Fruit fly (Drosophila melanogaster) ovary, adult (tissue): Measurements from ENCODE around the gene Mob2.

ENCODE experiments used
- CG17801 ChIP-seq: fragments of 200-800 bp; optimal IDR thresholded peaks from 2 replicates; lab custom pipeline; 2019; ENCODE audit warnings: missing biosample characterization, mild to moderate bottlenecking, missing genetic modification characterization, moderate library complexity; ENCODE audit not compliant: partially characterized antibody

Gene Mob2

dm6 chr3L:11554796-11555195, 7.2 kb downstream of the Mob2 start:
- TF ChIP-seq CG17801 (GFP tag; lab: Kevin White, UChicago): no peak

DNA sequence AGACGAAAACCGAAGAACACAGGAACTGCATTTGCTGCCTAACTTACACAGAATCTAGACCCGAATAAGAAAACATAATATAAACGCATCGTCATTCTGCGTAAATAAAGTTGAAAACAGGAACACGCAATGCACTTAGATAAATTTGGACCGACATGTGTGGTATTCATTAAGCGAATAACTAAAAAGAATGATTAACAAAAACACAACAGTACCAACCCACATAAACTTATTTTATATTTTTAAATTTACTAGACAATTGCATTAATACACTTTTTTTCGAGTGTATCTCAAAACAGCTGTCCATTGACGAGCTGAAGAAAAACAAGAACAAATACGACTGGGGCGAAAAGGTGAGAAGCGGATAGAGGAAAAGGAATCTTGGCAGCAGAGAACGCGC, 7.7 kb downstream of the Mob2 start:
- peak; percentile 68 for TF ChIP-seq CG17801 (GFP tag; lab: Kevin White, UChicago)

- TF ChIP-seq CG17801 (GFP tag; lab: Kevin White, UChicago): no peak
Observed at dm6 chr3L:11553672-11554068, 8.4 kb downstream of the Mob2 start.

- peak; percentile 72 for TF ChIP-seq CG17801 (GFP tag; lab: Kevin White, UChicago)
Observed at dm6 chr3L:11552996-11553671, 8.9 kb downstream of the Mob2 start.

DNA sequence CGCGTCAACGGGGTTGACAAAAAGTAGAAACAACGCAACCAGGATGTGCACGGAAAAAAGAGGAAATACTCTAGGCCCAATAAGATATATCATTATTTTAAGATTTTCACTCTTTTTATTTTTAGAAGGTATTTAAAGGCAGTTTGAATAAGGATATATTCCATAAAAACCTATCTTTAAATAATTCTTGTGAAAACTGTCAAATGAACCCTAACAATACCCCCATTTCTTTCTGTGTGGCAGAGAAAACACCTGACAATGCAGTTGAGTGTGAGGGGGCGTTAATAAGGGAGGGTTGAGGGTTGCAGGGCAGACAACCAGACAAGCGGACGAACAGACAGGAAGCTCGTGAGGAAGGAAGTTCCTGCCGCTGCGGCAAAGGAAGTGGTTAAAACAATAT, 10.1 kb downstream of the Mob2 start:
- TF ChIP-seq CG17801 (GFP tag; lab: Kevin White, UChicago): no peak

dm6 chr3L:11550359-11551056, 11.5 kb downstream of the Mob2 start:
- no peak for TF ChIP-seq CG17801 (GFP tag; lab: Kevin White, UChicago)

- TF ChIP-seq CG17801 (GFP tag; lab: Kevin White, UChicago): no peak
Observed at dm6 chr3L:11549432-11549831, 12.6 kb downstream of the Mob2 start.

DNA sequence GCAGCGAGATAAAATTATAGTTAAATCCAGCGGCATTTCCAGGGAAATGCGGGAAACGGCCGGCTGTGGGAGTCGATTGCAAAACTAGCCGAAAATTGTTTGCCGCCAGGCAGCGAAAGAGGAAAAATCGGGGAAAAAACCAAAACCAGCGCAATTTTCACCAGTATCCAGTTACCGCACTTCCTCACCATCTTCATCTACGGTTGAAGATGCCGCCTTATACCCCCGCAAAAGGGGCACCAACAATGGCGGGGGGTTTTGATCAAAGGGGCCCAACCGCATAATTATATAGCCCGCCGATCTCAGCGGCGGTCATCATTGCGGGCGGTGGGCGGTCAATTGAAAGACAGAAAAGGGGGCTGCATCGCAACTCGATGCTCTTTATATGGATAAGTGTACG, 14.0 kb downstream of the Mob2 start:
- TF ChIP-seq CG17801 (GFP tag; lab: Kevin White, UChicago): no peak

- TF ChIP-seq CG17801 (GFP tag; lab: Kevin White, UChicago): peak; percentile 84
Observed at dm6 chr3L:11547302-11547994, 14.6 kb downstream of the Mob2 start.

dm6 chr3L:11543681-11544299, 18.2 kb downstream of the Mob2 start:
- TF ChIP-seq CG17801 (GFP tag; lab: Kevin White, UChicago): no peak

DNA sequence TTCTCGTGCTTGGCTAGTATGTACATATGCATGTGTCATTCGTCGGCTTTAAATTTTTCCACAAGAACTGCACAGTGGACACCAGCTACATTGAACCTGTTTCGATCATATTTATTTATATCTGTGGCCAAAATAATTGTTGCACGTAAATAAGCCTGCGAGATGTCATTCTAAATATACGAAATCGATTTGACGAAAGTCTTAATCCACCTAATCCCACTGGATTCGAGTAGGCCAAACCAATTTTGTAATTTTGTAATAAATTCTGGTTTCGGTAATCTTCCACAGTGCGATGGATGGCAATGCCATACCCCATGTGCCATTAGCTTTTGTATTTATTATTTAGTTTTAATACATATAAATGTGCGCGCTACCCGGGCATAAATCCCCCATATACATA, 19.1 kb downstream of the Mob2 start:
- TF ChIP-seq CG17801 (GFP tag; lab: Kevin White, UChicago): no peak

DNA sequence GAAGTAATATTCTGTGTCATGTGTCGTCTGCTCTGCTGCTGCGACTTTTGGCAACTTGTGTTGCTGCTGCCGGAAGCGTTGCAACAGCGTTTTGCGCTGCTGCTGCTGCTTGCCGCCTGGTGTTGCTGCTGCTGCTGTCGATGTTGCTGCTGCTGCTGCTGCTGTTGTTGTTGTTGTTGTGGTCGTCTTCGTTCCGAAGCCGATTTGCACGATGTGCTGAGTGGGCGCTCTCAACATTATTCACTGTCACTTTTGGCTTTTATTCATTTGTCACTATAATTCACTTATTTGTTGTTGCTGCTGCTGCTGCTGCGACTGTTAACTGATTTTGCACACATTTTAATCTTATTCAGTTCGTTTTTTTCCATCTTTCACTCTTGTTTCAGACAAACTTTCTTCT, 19.6 kb downstream of the Mob2 start:
- no peak for TF ChIP-seq CG17801 (GFP tag; lab: Kevin White, UChicago)

DNA sequence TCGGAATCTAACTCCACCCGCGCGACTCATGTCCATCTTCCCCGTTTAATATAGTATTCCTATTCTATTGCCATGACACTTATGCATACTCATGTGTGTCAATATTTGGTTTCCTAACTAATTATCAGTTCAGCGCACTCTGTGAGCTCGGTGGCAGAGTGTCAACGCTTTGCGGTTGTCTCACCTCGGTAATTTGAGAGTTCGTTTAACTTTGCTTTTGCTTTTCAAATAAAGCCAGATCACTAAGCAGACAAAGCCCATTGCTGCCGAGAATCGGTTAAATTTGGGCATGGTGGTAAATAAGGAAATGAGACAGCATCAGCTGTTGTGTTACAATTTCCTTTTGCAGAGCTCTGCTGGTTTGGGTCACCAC, 21.7 kb downstream of the Mob2 start:
- no peak for TF ChIP-seq CG17801 (GFP tag; lab: Kevin White, UChicago)

DNA sequence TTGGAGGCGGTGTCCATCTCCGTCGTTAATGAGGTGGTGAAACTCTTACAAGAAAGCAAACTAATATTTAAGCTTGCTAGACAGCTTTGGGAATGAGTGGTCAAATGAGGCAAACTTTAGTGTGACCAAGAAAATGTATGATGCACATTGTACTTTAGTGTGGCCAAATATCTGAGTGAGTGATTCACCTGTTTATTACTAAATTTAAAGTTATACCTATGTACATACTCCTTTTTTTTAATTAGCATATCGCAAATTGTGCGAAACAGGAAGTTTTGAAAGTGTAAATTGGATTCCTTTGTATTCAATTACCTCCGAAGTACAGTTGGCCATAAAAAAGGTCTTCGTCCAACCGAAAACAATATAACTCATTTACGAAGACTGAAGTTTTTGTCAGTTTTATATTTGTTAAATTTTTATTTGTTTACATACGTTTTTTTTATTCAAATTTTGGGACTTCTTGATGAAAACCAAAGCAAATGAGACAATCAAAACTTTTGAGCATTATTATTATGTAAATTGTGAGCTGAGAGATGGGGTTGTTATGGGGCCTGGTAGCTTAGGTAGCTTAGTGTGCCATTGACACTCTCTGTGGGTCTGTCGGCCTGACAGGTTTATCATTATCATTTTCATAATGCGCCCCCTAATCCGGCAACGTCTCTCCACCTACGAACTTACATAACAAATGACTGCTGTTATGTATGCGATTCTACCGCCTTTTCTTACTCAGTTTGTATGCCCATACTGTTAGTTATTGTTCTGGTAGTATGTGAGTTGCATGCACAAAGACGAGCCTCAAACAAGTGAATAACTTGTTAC, 22.3 kb downstream of the Mob2 start:
- TF ChIP-seq CG17801 (GFP tag; lab: Kevin White, UChicago): no peak
